Worm (Caenorhabditis elegans) whole organism, L4 larva: Measurements from ENCODE around the gene dpy-30.

Experiments
- F10B5.3 ChIP-seq: sonication (generic microtip); optimal IDR thresholded peaks from 2 replicates; lab custom pipeline; 2016; ENCODE audit warnings: mild to moderate bottlenecking, missing genetic modification characterization, missing compliant biosample characterization
- Y5F2A.4 ChIP-seq: fragments of 200-800 bp; sonication (Bioruptor generic); optimal IDR thresholded peaks from 2 replicates; lab custom pipeline; 2018; ENCODE audit warnings: mild to moderate bottlenecking, missing genetic modification characterization, missing compliant biosample characterization
- Y75B8A.6 ChIP-seq: fragments of 200-800 bp; sonication (Bioruptor generic); IDR thresholded peaks from 2 replicates; pipeline ENCODE4 v1.3.6; 2022; ENCODE audit warnings: missing genetic modification reagents, missing genetic modification characterization, missing compliant biosample characterization
- ZK546.5 ChIP-seq, 2 experiments: sonication (generic microtip); optimal IDR thresholded peaks; 2 replicates each; lab custom pipeline; 2017; ENCODE audit warnings: missing biosample characterization in 2 of 2, missing genetic modification characterization in 2 of 2
- aly-2 ChIP-seq: sonication (generic microtip); optimal IDR thresholded peaks from 2 replicates; lab custom pipeline; 2018; ENCODE audit warnings: missing biosample characterization, missing genetic modification characterization
- ama-1 ChIP-seq: fragments of 150-350 bp; optimal IDR thresholded peaks from 2 replicates; lab custom pipeline; 2014; ENCODE audit warnings: inconsistent platforms, mixed read lengths
- arid-1 ChIP-seq: fragments of 200-800 bp; sonication (Bioruptor generic); conservative IDR thresholded peaks from 2 replicates; pipeline ENCODE4 v1.3.6; 2022; ENCODE audit warnings: missing genetic modification reagents, missing genetic modification characterization, missing compliant biosample characterization
- attf-4 ChIP-seq: sonication (generic microtip); optimal IDR thresholded peaks from 3 replicates; lab custom pipeline; 2017; ENCODE audit warnings: missing biosample characterization, missing genetic modification characterization
- ceh-32 ChIP-seq: sonication (generic microtip); optimal IDR thresholded peaks from 2 replicates; lab custom pipeline; 2016; ENCODE audit warnings: mild to moderate bottlenecking, missing genetic modification characterization, missing compliant biosample characterization; ENCODE audit not compliant: poor library complexity
- cey-2 ChIP-seq: sonication (generic microtip); optimal IDR thresholded peaks from 3 replicates; lab custom pipeline; 2017; ENCODE audit warnings: missing genetic modification characterization, mild to moderate bottlenecking, missing compliant biosample characterization, antibody characterized with exemption, borderline replicate concordance; ENCODE audit not compliant: insufficient read depth
- ctbp-1 ChIP-seq: fragments of 200-800 bp; sonication (Bioruptor generic); IDR thresholded peaks from 2 replicates; pipeline ENCODE4 v1.3.6; 2022; ENCODE audit warnings: missing genetic modification reagents, missing genetic modification characterization, missing compliant biosample characterization
- daf-12 ChIP-seq: fragments of 150-350 bp; optimal IDR thresholded peaks from 2 replicates; lab custom pipeline; 2014; ENCODE audit warnings: missing biosample characterization, missing genetic modification reagents, missing genetic modification characterization
- daf-16 ChIP-seq, 3 experiments: sonication (generic microtip); optimal IDR thresholded peaks; 2 replicates each; lab custom pipeline; 2016 to 2017; ENCODE audit warnings: missing genetic modification characterization in 3 of 3, missing genetic modification reagents in 3 of 3, mild to moderate bottlenecking in 2 of 3, missing compliant biosample characterization in 2 of 3, missing biosample characterization in 1 of 3, moderate library complexity in 1 of 3
- daf-19 ChIP-seq: fragments of 200-800 bp; sonication (Bioruptor generic); conservative IDR thresholded peaks from 2 replicates; pipeline ENCODE4 v1.3.6; 2022; ENCODE audit warnings: missing genetic modification characterization, missing compliant biosample characterization
- dmd-6 ChIP-seq: fragments of 200-800 bp; sonication (Bioruptor generic); IDR thresholded peaks from 2 replicates; pipeline ENCODE4 v1.3.6; 2022; ENCODE audit warnings: missing genetic modification reagents, missing genetic modification characterization, missing compliant biosample characterization
- dmd-8 ChIP-seq: fragments of 200-800 bp; sonication (Bioruptor generic); IDR thresholded peaks from 2 replicates; pipeline ENCODE4 v1.3.6; 2022; ENCODE audit warnings: missing genetic modification characterization, missing compliant biosample characterization
- dve-1 ChIP-seq: sonication (generic microtip); optimal IDR thresholded peaks from 2 replicates; lab custom pipeline; 2017; ENCODE audit warnings: antibody characterized with exemption, mild to moderate bottlenecking, missing genetic modification characterization, missing compliant biosample characterization; ENCODE audit not compliant: insufficient read depth
- fos-1 ChIP-seq: fragments of 150-350 bp; optimal IDR thresholded peaks from 2 replicates; lab custom pipeline; 2014; ENCODE audit warnings: missing biosample characterization, missing genetic modification characterization
- hif-1 ChIP-seq, 2 experiments: sonication (generic microtip); optimal IDR thresholded peaks; 2 replicates each; lab custom pipeline; 2016 to 2017; ENCODE audit warnings: missing compliant biosample characterization in 2 of 2, missing genetic modification characterization in 2 of 2, missing genetic modification reagents in 2 of 2, missing genotype in 2 of 2, mild to moderate bottlenecking in 1 of 2
- hlh-11 ChIP-seq: fragments of 200-800 bp; sonication (Bioruptor generic); optimal IDR thresholded peaks from 2 replicates; lab custom pipeline; 2018; ENCODE audit warnings: mild to moderate bottlenecking, missing genetic modification characterization, missing compliant biosample characterization
- jun-1 ChIP-seq: fragments of 150-350 bp; optimal IDR thresholded peaks from 2 replicates; lab custom pipeline; 2014; ENCODE audit warnings: missing biosample characterization, missing genetic modification reagents, missing genetic modification characterization
- lin-15B ChIP-seq: fragments of 150-350 bp; sonication (generic microtip); optimal IDR thresholded peaks from 3 replicates; lab custom pipeline; 2014; ENCODE audit warnings: missing biosample characterization, missing genetic modification characterization
- lsy-2 ChIP-seq, 2 experiments: fragments of 150-350 bp in 1 of 2; sonication (generic microtip) in 1 of 2; optimal IDR thresholded peaks; 2 replicates each; lab custom pipeline; 2014 to 2017; ENCODE audit warnings: missing biosample characterization in 2 of 2, missing genetic modification characterization in 2 of 2
- mdt-29 ChIP-seq: fragments of 200-800 bp; sonication (Bioruptor generic); IDR thresholded peaks from 2 replicates; pipeline ENCODE4 v1.3.6; 2022; ENCODE audit warnings: missing genetic modification reagents, missing genetic modification characterization, missing compliant biosample characterization
- mep-1 ChIP-seq: fragments of 150-350 bp; sonication (generic microtip); optimal IDR thresholded peaks from 3 replicates; lab custom pipeline; 2014; ENCODE audit warnings: missing biosample characterization, missing genetic modification characterization
- mes-2 ChIP-seq: sonication (generic microtip); optimal IDR thresholded peaks from 2 replicates; lab custom pipeline; 2016; ENCODE audit warnings: missing genotype, mild to moderate bottlenecking, missing genetic modification characterization, missing compliant biosample characterization; ENCODE audit not compliant: poor library complexity, severe bottlenecking
- nhr-102 ChIP-seq: sonication (generic microtip); optimal IDR thresholded peaks from 2 replicates; lab custom pipeline; 2016; ENCODE audit warnings: mild to moderate bottlenecking, missing genetic modification characterization, moderate library complexity, missing compliant biosample characterization
- nhr-237 ChIP-seq: sonication (generic microtip); optimal IDR thresholded peaks from 2 replicates; lab custom pipeline; 2017; ENCODE audit warnings: missing biosample characterization, missing genetic modification characterization
- nhr-48 ChIP-seq: sonication (generic microtip); optimal IDR thresholded peaks from 2 replicates; lab custom pipeline; 2016; ENCODE audit warnings: mild to moderate bottlenecking, missing genetic modification characterization, missing compliant biosample characterization
- nhr-6 ChIP-seq: fragments of 150-350 bp; optimal IDR thresholded peaks from 2 replicates; lab custom pipeline; 2014; ENCODE audit warnings: missing biosample characterization, missing genetic modification characterization
- pha-4 ChIP-seq, 2 experiments: fragments of 150-350 bp in 1 of 2; fragments of 200-800 bp in 1 of 2; sonication (Bioruptor generic) in 1 of 2; IDR thresholded peaks in 1 of 2; optimal IDR thresholded peaks in 1 of 2; 2 replicates each; pipeline versions ENCODE4 v1.3.6 to Lab custom; 2014 to 2022; ENCODE audit warnings: missing genetic modification characterization in 2 of 2, missing genetic modification reagents in 2 of 2, missing biosample characterization in 1 of 2, missing compliant biosample characterization in 1 of 2
- php-3 ChIP-seq: fragments of 200-800 bp; sonication (Bioruptor generic); IDR thresholded peaks from 2 replicates; pipeline ENCODE4 v1.3.6; 2022; ENCODE audit warnings: missing genetic modification reagents, missing genetic modification characterization, missing compliant biosample characterization
- pqm-1 ChIP-seq: sonication (generic microtip); optimal IDR thresholded peaks from 2 replicates; lab custom pipeline; 2017; ENCODE audit warnings: missing biosample characterization, missing genetic modification characterization
- set-16 ChIP-seq: fragments of 200-800 bp; sonication (Bioruptor generic); IDR thresholded peaks from 2 replicates; pipeline ENCODE4 v1.3.6; 2022; ENCODE audit warnings: missing genetic modification reagents, missing genetic modification characterization, missing compliant biosample characterization
- spr-1 ChIP-seq: sonication (generic microtip); optimal IDR thresholded peaks from 2 replicates; lab custom pipeline; 2016; ENCODE audit warnings: mild to moderate bottlenecking, missing genetic modification characterization, missing compliant biosample characterization
- tag-97 ChIP-seq: fragments of 200-800 bp; sonication (Bioruptor generic); IDR thresholded peaks from 2 replicates; pipeline ENCODE4 v1.3.6; 2022; ENCODE audit warnings: missing genetic modification characterization, missing compliant biosample characterization
- tra-1 ChIP-seq: fragments of 200-800 bp; sonication (Bioruptor generic); IDR thresholded peaks from 2 replicates; pipeline ENCODE4 v1.3.6; 2022; ENCODE audit warnings: missing genetic modification reagents, missing genetic modification characterization, missing compliant biosample characterization
- unc-130 ChIP-seq: sonication (generic microtip); optimal IDR thresholded peaks from 2 replicates; lab custom pipeline; 2016; ENCODE audit warnings: missing genetic modification reagents, missing genetic modification characterization, missing compliant biosample characterization
- unc-39 ChIP-seq: sonication (generic microtip); optimal IDR thresholded peaks from 2 replicates; lab custom pipeline; 2017; ENCODE audit warnings: missing biosample characterization, missing genetic modification characterization
- unc-62 ChIP-seq, 3 experiments: fragments of 150-350 bp in 1 of 3; sonication (generic microtip); optimal IDR thresholded peaks in 2 of 3; peaks in 1 of 3; 1 replicate in 1 of 3; 2 replicates in 2 of 3; lab custom pipeline; 2014 to 2017; ENCODE audit warnings: missing biosample characterization in 3 of 3, missing genetic modification characterization in 3 of 3, missing genetic modification reagents in 3 of 3, missing genotype in 1 of 3
- zfp-3 ChIP-seq: fragments of 200-800 bp; sonication (Bioruptor generic); conservative IDR thresholded peaks from 2 replicates; pipeline ENCODE4 v1.3.6; 2022; ENCODE audit warnings: missing genetic modification reagents, missing genetic modification characterization, missing compliant biosample characterization
- zip-2 ChIP-seq: fragments of 150-350 bp; optimal IDR thresholded peaks from 2 replicates; lab custom pipeline; 2014; ENCODE audit warnings: missing biosample characterization, missing genetic modification characterization
- ztf-11 ChIP-seq: fragments of 150-350 bp; optimal IDR thresholded peaks from 2 replicates; lab custom pipeline; 2014; ENCODE audit warnings: missing biosample characterization, missing genetic modification characterization

dpy-30 gene

ce11 chrV:12152857-12153256, 38.5 kb upstream of the dpy-30 start, which contains the start of gene C27A7.8:
Gene C27A7.8 (plus strand): TSS chrV:12153157.
- TF ChIP-seq ZK546.5 (tag; optimal IDR thresholded peaks at IDR 0.05; lab: Kevin White, UChicago) (no peak), ctbp-1 (no peak), daf-12 (tag; lab: Kevin White, UChicago) (no peak), spr-1 (tag; lab: Kevin White, UChicago) (no peak), F10B5.3 (no peak), Y5F2A.4 (GFP tag; lab: Kevin White, UChicago) (no peak), lsy-2 (tag; optimal IDR thresholded peaks at IDR 0.05; lab: Kevin White, UChicago) (no peak), cey-2 (tag; lab: Kevin White, UChicago) (no peak), dve-1 (tag; lab: Kevin White, UChicago) (no peak), nhr-237 (tag; lab: Kevin White, UChicago) (no peak), ztf-11 (no peak)

- TF ChIP-seq ama-1 (lab: Kevin White, UChicago) = no peak
- TF ChIP-seq dmd-8 = no peak
- no peak for TF ChIP-seq lin-15B (tag; lab: Kevin White, UChicago)
- TF ChIP-seq unc-62 (GFP tag; optimal IDR thresholded peaks at IDR 0.05 in 1 of 2; lab: Kevin White, UChicago) = peak in 1 of 2 experiments; percentile 91
- no peak for TF ChIP-seq unc-62 (tag; optimal IDR thresholded peaks at IDR 0.05; lab: Kevin White, UChicago)
- no peak for TF ChIP-seq unc-130 (GFP tag; lab: Kevin White, UChicago)
- no peak for TF ChIP-seq daf-19 (GFP tag; lab: Robert Waterston, UW)
- TF ChIP-seq arid-1 (GFP tag; lab: Robert Waterston, UW) = no peak
Observed at ce11 chrV:12153784-12154183, 37.5 kb upstream of the dpy-30 start.

- TF ChIP-seq unc-62 (GFP tag; optimal IDR thresholded peaks at IDR 0.05 in 1 of 2; lab: Kevin White, UChicago) (peak in 1 of 2 experiments; percentile 27), unc-62 (tag; optimal IDR thresholded peaks at IDR 0.05; lab: Kevin White, UChicago) (no peak), mdt-29 (GFP tag; lab: Robert Waterston, UW) (no peak)
Observed at ce11 chrV:12154554-12154953, 36.8 kb upstream of the dpy-30 start, which contains the start of gene C27A7.9. Gene C27A7.9 (minus strand): TSS chrV:12154654.

DNA sequence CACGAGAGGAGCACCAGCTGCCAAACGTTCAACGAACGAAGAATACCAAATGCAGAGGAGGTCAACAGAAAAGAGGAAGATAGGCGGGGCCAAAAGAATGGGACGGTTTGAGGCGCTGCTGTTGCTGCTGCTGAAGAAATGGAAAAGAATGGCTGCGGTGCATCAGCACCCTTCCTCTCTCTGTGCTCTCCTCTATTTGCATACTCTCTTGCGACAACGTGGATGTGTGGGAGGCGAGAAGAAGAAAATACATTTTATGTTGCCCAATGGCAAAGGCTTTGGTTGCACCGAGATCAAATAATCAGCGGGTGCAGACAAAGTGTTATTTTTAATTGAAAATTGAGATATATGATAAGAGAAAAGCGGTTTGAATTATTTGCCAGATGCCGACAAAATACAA, 32.9 kb upstream of the dpy-30 start:
- TF ChIP-seq set-16 (no peak), dmd-6 (peak; percentile 28; the same call in 1 of the 2 replicates), mes-2 (tag; lab: Kevin White, UChicago) (no peak), attf-4 (tag; lab: Kevin White, UChicago) (no peak), nhr-48 (tag; lab: Kevin White, UChicago) (peak; percentile 75), pha-4 (GFP tag; IDR thresholded peaks at IDR 0.05; lab: Robert Waterston, UW) (no peak), pha-4 (tag; optimal IDR thresholded peaks at IDR 0.05; lab: Kevin White, UChicago) (no peak), ctbp-1 (no peak), F10B5.3 (no peak), hlh-11 (tag; lab: Kevin White, UChicago) (no peak), ceh-32 (tag; lab: Kevin White, UChicago) (no peak), jun-1 (tag; lab: Kevin White, UChicago) (no peak), daf-16 (GFP tag; optimal IDR thresholded peaks at IDR 0.05; lab: Kevin White, UChicago) (no peak), daf-16 (tag; optimal IDR thresholded peaks at IDR 0.05; lab: Kevin White, UChicago) (no peak), nhr-6 (tag; lab: Kevin White, UChicago) (peak; percentile 4), fos-1 (tag; lab: Kevin White, UChicago) (no peak), hif-1 (tag; optimal IDR thresholded peaks at IDR 0.05; lab: Kevin White, UChicago) (no peak), spr-1 (tag; lab: Kevin White, UChicago) (no peak), dmd-8 (no peak), arid-1 (GFP tag; lab: Robert Waterston, UW) (no peak), php-3 (GFP tag; lab: Robert Waterston, UW) (no peak), pqm-1 (tag; lab: Kevin White, UChicago) (no peak), Y75B8A.6 (GFP tag; lab: Robert Waterston, UW) (no peak), tra-1 (GFP tag; lab: Robert Waterston, UW) (no peak), zfp-3 (GFP tag; lab: Robert Waterston, UW) (no peak), unc-39 (no peak), tag-97 (GFP tag; lab: Robert Waterston, UW) (no peak), aly-2 (tag; lab: Kevin White, UChicago) (no peak), zip-2 (tag; lab: Kevin White, UChicago) (no peak), mep-1 (tag; lab: Kevin White, UChicago) (no peak), nhr-102 (tag; lab: Kevin White, UChicago) (no peak)
